Fruit fly (Drosophila melanogaster) whole organism, embryonic: Measurements from ENCODE around the gene Jhbp1.

Experiments
- Asciz ChIP-seq: fragments of 200-800 bp; sonication (Bioruptor generic); optimal IDR thresholded peaks from 2 replicates; lab custom pipeline; 2017; ENCODE audit warnings: missing biosample characterization, mild to moderate bottlenecking, missing genetic modification characterization, missing genetic modification reagents
- BEAF-32 ChIP-seq: fragments of 200-800 bp; sonication (Bioruptor generic); optimal IDR thresholded peaks from 3 replicates; lab custom pipeline; 2017; ENCODE audit warnings: missing biosample characterization, missing genetic modification characterization, mild to moderate bottlenecking, moderate library complexity, missing genetic modification reagents
- CG1024 ChIP-seq: fragments of 200-800 bp; sonication (Bioruptor generic); IDR thresholded peaks from 2 replicates; pipeline ENCODE4 v1.3.6; 2022; ENCODE audit warnings: missing biosample characterization, missing genetic modification characterization
- CG10959 ChIP-seq: fragments of 200-800 bp; sonication (Bioruptor generic); IDR thresholded peaks from 2 replicates; pipeline ENCODE4 v1.3.6; 2022; ENCODE audit warnings: missing biosample characterization, missing genetic modification characterization
- CG10979 ChIP-seq: fragments of 200-800 bp; sonication (Bioruptor generic); optimal IDR thresholded peaks from 2 replicates; lab custom pipeline; 2018; ENCODE audit warnings: missing biosample characterization, mild to moderate bottlenecking, missing genetic modification characterization, moderate library complexity
- CG11398 ChIP-seq: fragments of 200-800 bp; sonication (Bioruptor generic); optimal IDR thresholded peaks from 2 replicates; lab custom pipeline; 2016; ENCODE audit warnings: missing biosample characterization, missing genetic modification characterization
- CG17359 ChIP-seq: fragments of 200-800 bp; sonication (Bioruptor generic); optimal IDR thresholded peaks from 3 replicates; lab custom pipeline; 2018; ENCODE audit warnings: missing biosample characterization, mild to moderate bottlenecking, missing genetic modification characterization, moderate library complexity
- CG17568 ChIP-seq: fragments of 200-800 bp; sonication (Bioruptor generic); optimal IDR thresholded peaks from 2 replicates; lab custom pipeline; 2018; ENCODE audit warnings: missing biosample characterization, mild to moderate bottlenecking, missing genetic modification characterization, moderate library complexity
- CG1832 ChIP-seq: fragments of 200-800 bp; sonication (Bioruptor generic); optimal IDR thresholded peaks from 2 replicates; lab custom pipeline; 2017; ENCODE audit warnings: missing biosample characterization, mild to moderate bottlenecking, missing genetic modification characterization, inconsistent platforms
- CG18599 ChIP-seq: fragments of 200-800 bp; sonication (Bioruptor generic); optimal IDR thresholded peaks from 3 replicates; lab custom pipeline; 2017; ENCODE audit warnings: missing biosample characterization, missing genetic modification characterization, mild to moderate bottlenecking, moderate library complexity, missing genetic modification reagents
- CG2202 ChIP-seq: fragments of 200-800 bp; sonication (Bioruptor generic); optimal IDR thresholded peaks from 2 replicates; lab custom pipeline; 2018; ENCODE audit warnings: missing biosample characterization, mild to moderate bottlenecking, missing genetic modification characterization
- CG30020 ChIP-seq: fragments of 200-800 bp; optimal IDR thresholded peaks from 2 replicates; lab custom pipeline; 2019; ENCODE audit warnings: missing biosample characterization, mild to moderate bottlenecking, missing genetic modification characterization, moderate library complexity
- CG30403 ChIP-seq: fragments of 200-800 bp; sonication (Bioruptor generic); optimal IDR thresholded peaks from 3 replicates; lab custom pipeline; 2016; ENCODE audit warnings: missing biosample characterization, missing genetic modification characterization
- CG31365 ChIP-seq: fragments of 200-800 bp; sonication (Bioruptor generic); optimal IDR thresholded peaks from 2 replicates; lab custom pipeline; 2018; ENCODE audit warnings: missing biosample characterization, mild to moderate bottlenecking, missing genetic modification characterization
- CG34376 ChIP-seq: fragments of 200-800 bp; sonication (Bioruptor generic); optimal IDR thresholded peaks from 2 replicates; lab custom pipeline; 2018; ENCODE audit warnings: missing biosample characterization, mild to moderate bottlenecking, missing genetic modification characterization
- CG5953 ChIP-seq: fragments of 200-800 bp; sonication (Bioruptor generic); IDR thresholded peaks from 2 replicates; pipeline ENCODE4 v1.3.6; 2022; ENCODE audit warnings: missing biosample characterization, missing genetic modification characterization
- CG9932 ChIP-seq: fragments of 200-800 bp; sonication (Bioruptor generic); IDR thresholded peaks from 2 replicates; pipeline ENCODE4 v1.3.6; 2022; ENCODE audit warnings: missing biosample characterization, missing genetic modification characterization
- Chrac-16 ChIP-seq: fragments of 200-800 bp; sonication (Bioruptor generic); optimal IDR thresholded peaks from 3 replicates; lab custom pipeline; 2016; ENCODE audit warnings: missing biosample characterization, missing genetic modification characterization
- Dad ChIP-seq: fragments of 200-800 bp; sonication (Bioruptor generic); optimal IDR thresholded peaks from 3 replicates; lab custom pipeline; 2016; ENCODE audit warnings: missing biosample characterization, missing genetic modification characterization
- Dbx ChIP-seq: fragments of 200-800 bp; sonication (Bioruptor generic); IDR thresholded peaks from 3 replicates; pipeline ENCODE4 v1.3.6; 2022; ENCODE audit warnings: missing biosample characterization, missing genetic modification characterization
- Deaf1 ChIP-seq: fragments of 200-800 bp; optimal IDR thresholded peaks from 3 replicates; lab custom pipeline; 2019; ENCODE audit warnings: missing biosample characterization, mild to moderate bottlenecking, missing genetic modification characterization, moderate library complexity
- Drgx ChIP-seq: fragments of 200-800 bp; sonication (Bioruptor generic); IDR thresholded peaks from 2 replicates; pipeline ENCODE4 v1.3.6; 2022; ENCODE audit warnings: missing biosample characterization, missing genetic modification characterization
- Gug ChIP-seq: fragments of 200-800 bp; sonication (Bioruptor generic); IDR thresholded peaks from 4 replicates; pipeline ENCODE4 v1.3.6; 2022; ENCODE audit warnings: missing biosample characterization, missing genetic modification characterization
- Hr39 ChIP-seq: fragments of >200 bp; optimal IDR thresholded peaks from 2 replicates; lab custom pipeline; 2017
- Med ChIP-seq: fragments of 200-800 bp; sonication (Bioruptor generic); peaks from one replicate; lab custom pipeline; 2016; ENCODE audit warnings: missing biosample characterization, missing genetic modification characterization, mild to moderate bottlenecking, inconsistent platforms, moderate library complexity
- TFAM ChIP-seq: fragments of 200-800 bp; sonication (Bioruptor generic); optimal IDR thresholded peaks from 2 replicates; lab custom pipeline; 2017; ENCODE audit warnings: missing biosample characterization, missing genetic modification characterization, inconsistent platforms
- Trl ChIP-seq, 3 experiments: fragments of >200 bp in 2 of 3; fragments of 200-800 bp in 1 of 3; sonication (Bioruptor generic) in 1 of 3; optimal IDR thresholded peaks; 2 replicates in 1 of 3; 3 replicates in 2 of 3; lab custom pipeline; 2016 to 2017; ENCODE audit warnings: missing biosample characterization in 1 of 3, missing genetic modification characterization in 1 of 3
- bsh ChIP-seq, 2 experiments: fragments of 200-800 bp; sonication (Bioruptor generic); optimal IDR thresholded peaks; 2 replicates each; lab custom pipeline; 2017 to 2018; ENCODE audit warnings: mild to moderate bottlenecking in 2 of 2, missing biosample characterization in 2 of 2, missing genetic modification characterization in 2 of 2, moderate library complexity in 1 of 2
- cad ChIP-seq: fragments of >200 bp; optimal IDR thresholded peaks from 2 replicates; lab custom pipeline; 2017; ENCODE audit warnings: missing biosample characterization, missing genetic modification characterization
- crol ChIP-seq: fragments of 200-800 bp; sonication (Bioruptor generic); IDR thresholded peaks from 2 replicates; pipeline ENCODE4 v1.3.6; 2022; ENCODE audit warnings: missing biosample characterization, missing genetic modification characterization
- dm ChIP-seq: fragments of 200-800 bp; sonication (Bioruptor generic); optimal IDR thresholded peaks from 3 replicates; lab custom pipeline; 2016; ENCODE audit warnings: missing biosample characterization, missing genetic modification characterization
- dmrt11E ChIP-seq: fragments of 200-800 bp; sonication (Bioruptor generic); optimal IDR thresholded peaks from 3 replicates; lab custom pipeline; 2018; ENCODE audit warnings: missing biosample characterization, mild to moderate bottlenecking, missing genetic modification characterization, moderate library complexity
- en ChIP-seq: fragments of 200-800 bp; sonication (Bioruptor generic); optimal IDR thresholded peaks from 2 replicates; lab custom pipeline; 2016; ENCODE audit warnings: missing biosample characterization, missing genetic modification characterization
- esg ChIP-seq: fragments of 200-800 bp; sonication (Bioruptor generic); conservative IDR thresholded peaks from 2 replicates; pipeline ENCODE4 v1.3.6; 2022; ENCODE audit warnings: missing biosample characterization, missing genetic modification characterization
- fru ChIP-seq: fragments of >200 bp; optimal IDR thresholded peaks from 2 replicates; lab custom pipeline; 2017
- grau ChIP-seq: fragments of 200-800 bp; optimal IDR thresholded peaks from 3 replicates; lab custom pipeline; 2019; ENCODE audit warnings: missing biosample characterization, mild to moderate bottlenecking, missing genetic modification characterization, moderate library complexity
- gro ChIP-seq: fragments of 200-800 bp; sonication (Bioruptor generic); optimal IDR thresholded peaks from 2 replicates; lab custom pipeline; 2016; ENCODE audit warnings: missing biosample characterization, missing genetic modification characterization
- gsb ChIP-seq: fragments of 200-800 bp; sonication (Bioruptor generic); IDR thresholded peaks from 2 replicates; pipeline ENCODE4 v1.3.6; 2022; ENCODE audit warnings: missing biosample characterization, missing genetic modification characterization
- pros ChIP-seq: fragments of 200-800 bp; sonication (Bioruptor generic); optimal IDR thresholded peaks from 3 replicates; lab custom pipeline; 2019; ENCODE audit warnings: missing biosample characterization, mild to moderate bottlenecking, missing genetic modification characterization, moderate library complexity
- sisA ChIP-seq: fragments of 200-800 bp; sonication (Bioruptor generic); IDR thresholded peaks from 2 replicates; pipeline ENCODE4 v1.3.6; 2022; ENCODE audit warnings: missing biosample characterization, missing genetic modification characterization
- slp2 ChIP-seq: fragments of 200-800 bp; sonication (Bioruptor generic); optimal IDR thresholded peaks from 2 replicates; lab custom pipeline; 2016; ENCODE audit warnings: missing biosample characterization, missing genetic modification characterization
- tap ChIP-seq: fragments of 200-800 bp; optimal IDR thresholded peaks from 3 replicates; lab custom pipeline; 2019; ENCODE audit warnings: missing biosample characterization, mild to moderate bottlenecking, missing genetic modification characterization, moderate library complexity
- tio ChIP-seq: fragments of 200-800 bp; sonication (Bioruptor generic); optimal IDR thresholded peaks from 2 replicates; lab custom pipeline; 2017; ENCODE audit warnings: missing biosample characterization, missing genetic modification characterization, inconsistent platforms
- ttk ChIP-seq: fragments of 200-800 bp; sonication (Bioruptor generic); IDR thresholded peaks from 2 replicates; pipeline ENCODE4 v2.1.2; 2022; ENCODE audit warnings: missing biosample characterization, missing genetic modification characterization
- zfh1 ChIP-seq: fragments of 200-800 bp; sonication (Bioruptor generic); IDR thresholded peaks from 3 replicates; pipeline ENCODE4 v1.3.6; 2022; ENCODE audit warnings: missing biosample characterization, missing genetic modification characterization

Jhbp1 gene

DNA sequence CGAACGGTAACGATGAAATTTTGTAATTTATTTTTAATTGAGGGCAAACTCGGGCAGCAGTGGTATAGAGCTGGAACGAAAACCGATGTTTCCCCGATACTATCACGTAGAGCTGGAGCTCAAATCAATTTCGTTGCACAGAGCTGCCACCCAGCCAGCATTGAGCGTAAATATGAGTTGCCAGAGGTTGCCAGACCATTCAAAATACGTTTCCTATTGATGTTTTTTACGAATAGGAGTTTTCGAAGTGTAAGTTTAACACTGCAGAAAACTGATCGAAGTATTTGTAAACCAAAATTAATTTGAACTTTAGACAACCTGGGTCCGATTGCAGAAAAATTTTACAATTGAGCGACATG lies 12.7 kb upstream of the Jhbp1 start, which contains the start of gene Ubc6 (continued):
- TF ChIP-seq CG17568 (GFP tag; lab: Kevin White, UChicago), result no peak
- TF ChIP-seq CG1024 (GFP tag; lab: Robert Waterston, UW), result no peak
- TF ChIP-seq CG30403 (GFP tag; lab: Kevin White, UChicago), result peak; percentile 79
- TF ChIP-seq CG34376 (GFP tag; lab: Kevin White, UChicago), result no peak
- peak; percentile 75 for TF ChIP-seq dm (GFP tag; lab: Kevin White, UChicago)
- no peak for TF ChIP-seq tap (tag; lab: Kevin White, UChicago)
- peak in 1 of 2 experiments; percentile 53 for TF ChIP-seq bsh (GFP tag; optimal IDR thresholded peaks at IDR 0.05; lab: Kevin White, UChicago)
- peak; percentile 73 for TF ChIP-seq CG30020 (tag; lab: Kevin White, UChicago)
- TF ChIP-seq en (GFP tag; lab: Kevin White, UChicago), result peak; percentile 21
- TF ChIP-seq tio (GFP tag; lab: Kevin White, UChicago), result peak; percentile 50
- peak; percentile 38 for TF ChIP-seq dmrt11E (tag; lab: Kevin White, UChicago)
- peak; percentile 56 for TF ChIP-seq slp2
- peak; percentile 13 for TF ChIP-seq CG31365 (tag; lab: Kevin White, UChicago)
- peak; percentile 100 for TF ChIP-seq BEAF-32 (GFP tag; lab: Kevin White, UChicago)
- TF ChIP-seq CG10979 (tag; lab: Kevin White, UChicago), result peak; percentile 34
- TF ChIP-seq fru (lab: Kevin White, UChicago), result no peak
- peak; percentile 96 for TF ChIP-seq Med (GFP tag; lab: Kevin White, UChicago)

- TF ChIP-seq pros (peak; percentile 25), CG5953 (GFP tag; lab: Robert Waterston, UW) (no peak), esg (GFP tag; lab: Robert Waterston, UW) (no peak), TFAM (GFP tag; lab: Kevin White, UChicago) (no peak), Deaf1 (peak; percentile 19), crol (0 out of 2 replicates have a peak, but pooled peaks have one; percentile 7), CG17359 (tag; lab: Kevin White, UChicago) (no peak), Trl (optimal IDR thresholded peaks at IDR 0.05; lab: Kevin White, UChicago) (peak in 1 of 2 experiments; percentile 27), Trl (GFP tag; optimal IDR thresholded peaks at IDR 0.05; lab: Kevin White, UChicago) (no peak), CG1832 (GFP tag; lab: Kevin White, UChicago) (peak; percentile 76)
Measured at dm6 chr3R:4955152-4955551, 10.1 kb upstream of the Jhbp1 start, which contains the start of gene Jhbp3. TSS of gene Jhbp3 (minus strand) at chr3R:4955252.

dm6 chr3R:4957812-4958211 lies 7.4 kb upstream of the Jhbp1 start:
- TF ChIP-seq gsb (GFP tag; lab: Robert Waterston, UW) (peak; percentile 24; the same call in 1 of the 2 replicates), Dad (GFP tag; lab: Kevin White, UChicago) (no peak), CG11398 (GFP tag; lab: Kevin White, UChicago) (no peak), Chrac-16 (GFP tag; lab: Kevin White, UChicago) (no peak), Dbx (no peak), CG9932 (GFP tag; lab: Robert Waterston, UW) (peak; percentile 15; the same call in 1 of the 2 replicates), ttk (no peak), Asciz (no peak), CG18599 (GFP tag; lab: Kevin White, UChicago) (no peak), gro (GFP tag; lab: Kevin White, UChicago) (no peak), sisA (no peak), grau (no peak), Med (GFP tag; lab: Kevin White, UChicago) (no peak), Gug (no peak), cad (GFP tag; lab: Kevin White, UChicago) (no peak), zfh1 (0 out of 3 replicates have a peak, but pooled peaks have one; percentile 6), Hr39 (lab: Kevin White, UChicago) (no peak), CG10959 (GFP tag; lab: Robert Waterston, UW) (no peak), CG2202 (tag; lab: Kevin White, UChicago) (no peak), Drgx (GFP tag; lab: Robert Waterston, UW) (peak; percentile 63)
